Fruit fly (Drosophila melanogaster) whole organism, prepupa: ENCODE measurements around the gene PGRP-SB1.

ENCODE experiments used
- CG3919 ChIP-seq: fragments of 200-800 bp; sonication (Bioruptor generic); optimal IDR thresholded peaks from 3 replicates; lab custom pipeline; 2016; ENCODE audit warnings: missing biosample characterization, missing genetic modification characterization
- CG6808 ChIP-seq: fragments of 200-800 bp; sonication (Bioruptor generic); optimal IDR thresholded peaks from 3 replicates; lab custom pipeline; 2017; ENCODE audit warnings: missing biosample characterization, missing genetic modification characterization, mild to moderate bottlenecking, moderate library complexity, missing genetic modification reagents
- CG8119 ChIP-seq: fragments of 200-800 bp; sonication (Bioruptor generic); IDR thresholded peaks from 3 replicates; pipeline ENCODE4 v1.3.6; 2022; ENCODE audit warnings: missing biosample characterization, missing genetic modification characterization
- CG8632 ChIP-seq: fragments of 200-800 bp; sonication (Bioruptor generic); optimal IDR thresholded peaks from 3 replicates; lab custom pipeline; 2016; ENCODE audit warnings: missing biosample characterization, missing genetic modification characterization
- Eip75B ChIP-seq: fragments of 200-800 bp; sonication (Bioruptor generic); optimal IDR thresholded peaks from 3 replicates; lab custom pipeline; 2016; ENCODE audit warnings: missing biosample characterization, missing genetic modification characterization
- Eip93F ChIP-seq: fragments of 200-800 bp; sonication (Bioruptor generic); optimal IDR thresholded peaks from 2 replicates; lab custom pipeline; 2016; ENCODE audit warnings: missing biosample characterization, mild to moderate bottlenecking, missing genetic modification characterization
- Ets21C ChIP-seq: fragments of 200-800 bp; sonication (Bioruptor generic); optimal IDR thresholded peaks from 3 replicates; lab custom pipeline; 2016; ENCODE audit warnings: missing biosample characterization, missing genetic modification characterization
- Hr38 ChIP-seq: sonication (Bioruptor generic); optimal IDR thresholded peaks from 2 replicates; lab custom pipeline; 2016; ENCODE audit warnings: missing biosample characterization, missing genetic modification characterization
- Hr4 ChIP-seq: fragments of 200-800 bp; sonication (Bioruptor generic); optimal IDR thresholded peaks from 3 replicates; lab custom pipeline; 2016; ENCODE audit warnings: missing biosample characterization, missing genetic modification characterization
- cyc ChIP-seq: fragments of 200-800 bp; sonication (Bioruptor generic); optimal IDR thresholded peaks from 3 replicates; lab custom pipeline; 2016; ENCODE audit warnings: missing biosample characterization, missing genetic modification characterization
- fd85E ChIP-seq: fragments of 200-800 bp; sonication (Bioruptor generic); optimal IDR thresholded peaks from 3 replicates; lab custom pipeline; 2016; ENCODE audit warnings: missing biosample characterization, missing genetic modification characterization
- salr ChIP-seq, 2 experiments: fragments of 200-800 bp; sonication (Bioruptor generic); optimal IDR thresholded peaks; 3 replicates each; lab custom pipeline; 2016 to 2018; ENCODE audit warnings: missing biosample characterization in 2 of 2, missing genetic modification characterization in 2 of 2, mild to moderate bottlenecking in 1 of 2
- ss ChIP-seq, 2 experiments: fragments of 200-800 bp; sonication (Bioruptor generic); optimal IDR thresholded peaks; 2 replicates in 1 of 2; 3 replicates in 1 of 2; lab custom pipeline; 2017 to 2018; ENCODE audit warnings: mild to moderate bottlenecking in 2 of 2, missing biosample characterization in 2 of 2, missing genetic modification characterization in 2 of 2, moderate library complexity in 1 of 2
- vri ChIP-seq: fragments of 200-800 bp; sonication (Bioruptor generic); optimal IDR thresholded peaks from 3 replicates; lab custom pipeline; 2016; ENCODE audit warnings: missing biosample characterization, mild to moderate bottlenecking, missing genetic modification characterization

The PGRP-SB1 gene

DNA sequence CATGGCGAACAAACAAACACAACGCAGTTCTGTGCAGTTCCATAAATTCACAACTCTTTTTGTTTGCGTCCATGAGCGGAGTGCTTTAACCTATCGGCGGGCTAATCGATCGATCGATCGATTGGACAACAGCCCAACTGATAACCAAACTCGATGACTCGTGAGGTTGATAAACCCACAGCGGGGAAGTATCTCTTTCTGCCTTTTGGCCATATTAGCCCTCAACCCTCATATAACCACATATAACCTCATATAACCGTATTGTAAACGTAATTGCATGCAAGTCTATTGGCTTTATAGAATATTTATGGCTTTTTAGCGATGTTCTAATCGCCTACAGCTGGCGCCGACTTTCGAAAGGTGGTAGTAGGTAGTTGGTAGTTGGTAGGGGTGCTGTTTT lies 45.4 kb downstream of the PGRP-SB1 start:
- TF ChIP-seq ss (GFP tag; optimal IDR thresholded peaks at IDR 0.05; lab: Kevin White, UChicago) = no peak
- no peak for TF ChIP-seq Ets21C (GFP tag; lab: Kevin White, UChicago)
- TF ChIP-seq Eip75B (GFP tag; lab: Kevin White, UChicago) = no peak
- TF ChIP-seq CG8119 (GFP tag; lab: Robert Waterston, UW) = no peak
- no peak for TF ChIP-seq salr (GFP tag; optimal IDR thresholded peaks at IDR 0.05; lab: Kevin White, UChicago)
- TF ChIP-seq Hr4 = no peak
- TF ChIP-seq CG8632 = no peak
- TF ChIP-seq cyc (GFP tag; lab: Kevin White, UChicago) = no peak
- no peak for TF ChIP-seq CG6808
- peak; percentile 60 for TF ChIP-seq Eip93F (GFP tag; lab: Kevin White, UChicago)
- TF ChIP-seq vri (GFP tag; lab: Kevin White, UChicago) = peak; percentile 91
- TF ChIP-seq Hr38 = no peak

- TF ChIP-seq fd85E (GFP tag; lab: Kevin White, UChicago) (no peak), CG3919 (GFP tag; lab: Kevin White, UChicago) (peak; percentile 54), CG8119 (GFP tag; lab: Robert Waterston, UW) (no peak)
Measured at dm6 chr3L:16679492-16680120, 48.2 kb downstream of the PGRP-SB1 start.
